Fruit fly (Drosophila melanogaster) S2 (cell line): ENCODE results near the gene Tmem214.

ENCODE experiments used
- CG8478 ChIP-seq: fragments of >200 bp; optimal IDR thresholded peaks from 2 replicates; lab custom pipeline; 2018
- CTCF ChIP-seq, 2 experiments: fragments of >200 bp; optimal IDR thresholded peaks; 2 replicates each; lab custom pipeline; 2018

dm6 chr2L:10976864-10977586 is 7.0 kb upstream of the Tmem214 start:
- TF ChIP-seq CTCF (optimal IDR thresholded peaks at IDR 0.05; lab: Kevin White, UChicago) (no peak), CG8478 (lab: Kevin White, UChicago) (no peak)
